Worm (Caenorhabditis elegans) whole organism, young adult: ENCODE results near the gene srw-62.
A peak's percentile ranks its signal among the peaks of the same experiment; 100 is the strongest.

ENCODE experiments used
- B0019.2 ChIP-seq: fragments of 200-800 bp; sonication (Bioruptor generic); conservative IDR thresholded peaks from 2 replicates; pipeline ENCODE4 v1.3.6; 2022; ENCODE audit warnings: missing genetic modification reagents, missing genetic modification characterization, missing compliant biosample characterization
- C06A6.2 ChIP-seq: fragments of 200-800 bp; sonication (Bioruptor generic); conservative IDR thresholded peaks from 2 replicates; pipeline ENCODE4 v1.3.6; 2022; ENCODE audit warnings: missing genetic modification characterization, missing compliant biosample characterization
- F37B4.10 ChIP-seq: fragments of 200-800 bp; sonication (Bioruptor generic); IDR thresholded peaks from 2 replicates; pipeline ENCODE4 v1.3.6; 2022; ENCODE audit warnings: missing genetic modification characterization, missing compliant biosample characterization
- F52B5.7 ChIP-seq: sonication (generic microtip); optimal IDR thresholded peaks from 2 replicates; lab custom pipeline; 2016; ENCODE audit warnings: mild to moderate bottlenecking, missing genetic modification characterization, missing compliant biosample characterization
- F57C9.4 ChIP-seq: sonication (generic microtip); optimal IDR thresholded peaks from 2 replicates; lab custom pipeline; 2017; ENCODE audit warnings: mild to moderate bottlenecking, missing genetic modification characterization, missing compliant biosample characterization
- Y53F4B.3 ChIP-seq: fragments of 200-800 bp; sonication (Bioruptor generic); IDR thresholded peaks from 2 replicates; pipeline ENCODE4 v1.3.6; 2022; ENCODE audit warnings: missing genetic modification reagents, missing genetic modification characterization, missing compliant biosample characterization
- Y56A3A.18 ChIP-seq: fragments of 200-800 bp; sonication (Bioruptor generic); IDR thresholded peaks from 2 replicates; pipeline ENCODE4 v1.3.6; 2022; ENCODE audit warnings: missing genetic modification reagents, missing genetic modification characterization, missing compliant biosample characterization
- Y95B8A.8 ChIP-seq: fragments of 200-800 bp; sonication (Bioruptor generic); IDR thresholded peaks from 2 replicates; pipeline ENCODE4 v1.3.6; 2022; ENCODE audit warnings: missing genetic modification reagents, missing genetic modification characterization, missing compliant biosample characterization
- ZK185.1 ChIP-seq: sonication (generic microtip); optimal IDR thresholded peaks from 2 replicates; lab custom pipeline; 2016; ENCODE audit warnings: mild to moderate bottlenecking, missing genetic modification characterization, missing compliant biosample characterization; ENCODE audit not compliant: poor library complexity, severe bottlenecking
- attf-5 ChIP-seq: fragments of 200-800 bp; sonication (Bioruptor generic); optimal IDR thresholded peaks from 2 replicates; lab custom pipeline; 2018; ENCODE audit warnings: mild to moderate bottlenecking, missing genetic modification characterization, missing compliant biosample characterization
- cebp-1 ChIP-seq, 2 experiments: fragments of 200-800 bp in 1 of 2; sonication (Bioruptor generic) in 1 of 2; sonication (generic microtip) in 1 of 2; IDR thresholded peaks in 1 of 2; optimal IDR thresholded peaks in 1 of 2; 2 replicates each; pipeline versions ENCODE4 v1.3.6 to Lab custom; 2017 to 2022; ENCODE audit warnings: missing compliant biosample characterization in 2 of 2, missing genetic modification characterization in 2 of 2, mild to moderate bottlenecking in 1 of 2, missing genetic modification reagents in 1 of 2, moderate library complexity in 1 of 2
- ceh-79 ChIP-seq: sonication (generic microtip); optimal IDR thresholded peaks from 2 replicates; lab custom pipeline; 2017; ENCODE audit warnings: mild to moderate bottlenecking, missing genetic modification characterization, missing compliant biosample characterization
- chd-7 ChIP-seq: sonication (generic microtip); optimal IDR thresholded peaks from 2 replicates; lab custom pipeline; 2016; ENCODE audit warnings: mild to moderate bottlenecking, missing genetic modification characterization, moderate library complexity, missing compliant biosample characterization
- dpl-1 ChIP-seq: fragments of 150-350 bp; optimal IDR thresholded peaks from 2 replicates; lab custom pipeline; 2014; ENCODE audit warnings: missing biosample characterization, missing genetic modification reagents, missing genetic modification characterization
- egl-18 ChIP-seq: fragments of 200-800 bp; sonication (Bioruptor generic); IDR thresholded peaks from 2 replicates; pipeline ENCODE4 v1.3.6; 2022; ENCODE audit warnings: missing genetic modification reagents, missing genetic modification characterization, missing compliant biosample characterization
- egl-44 ChIP-seq: fragments of 200-800 bp; sonication (Bioruptor generic); IDR thresholded peaks from 2 replicates; pipeline ENCODE4 v1.3.6; 2022; ENCODE audit warnings: missing genetic modification reagents, missing genetic modification characterization, missing compliant biosample characterization
- hsf-1 ChIP-seq: fragments of 200-800 bp; sonication (Bioruptor generic); IDR thresholded peaks from 2 replicates; pipeline ENCODE4 v1.3.6; 2022; ENCODE audit warnings: missing genetic modification reagents, missing genetic modification characterization, missing compliant biosample characterization
- let-607 ChIP-seq, 2 experiments: fragments of 200-800 bp in 1 of 2; sonication (Bioruptor generic) in 1 of 2; sonication (generic microtip) in 1 of 2; optimal IDR thresholded peaks; 2 replicates each; lab custom pipeline; 2016 to 2018; ENCODE audit warnings: mild to moderate bottlenecking in 2 of 2, missing compliant biosample characterization in 2 of 2, missing genetic modification characterization in 2 of 2, moderate library complexity in 2 of 2, missing genotype in 1 of 2
- lin-35 ChIP-seq, 3 experiments: fragments of 150-350 bp in 2 of 3; sonication (generic microtip) in 1 of 3; optimal IDR thresholded peaks; 2 replicates each; lab custom pipeline; 2014 to 2018; ENCODE audit warnings: missing biosample characterization in 3 of 3, missing genetic modification characterization in 3 of 3, missing genetic modification reagents in 3 of 3
- lin-54 ChIP-seq: fragments of 200-800 bp; sonication (Bioruptor generic); optimal IDR thresholded peaks from 2 replicates; lab custom pipeline; 2018; ENCODE audit warnings: mild to moderate bottlenecking, missing genetic modification characterization, missing compliant biosample characterization
- lir-1 ChIP-seq: fragments of 200-800 bp; sonication (Bioruptor generic); conservative IDR thresholded peaks from 2 replicates; pipeline ENCODE4 v1.3.6; 2022; ENCODE audit warnings: missing genetic modification reagents, missing genetic modification characterization, missing compliant biosample characterization
- madf-3 ChIP-seq: fragments of 200-800 bp; sonication (Bioruptor generic); IDR thresholded peaks from 2 replicates; pipeline ENCODE4 v1.3.6; 2022; ENCODE audit warnings: missing genetic modification reagents, missing genetic modification characterization, missing compliant biosample characterization
- mcd-1 ChIP-seq: fragments of 200-800 bp; sonication (Bioruptor generic); IDR thresholded peaks from 2 replicates; pipeline ENCODE4 v1.3.6; 2022; ENCODE audit warnings: missing genetic modification reagents, missing genetic modification characterization, missing compliant biosample characterization
- nfyb-1 ChIP-seq: fragments of 200-800 bp; sonication (Bioruptor generic); IDR thresholded peaks from 2 replicates; pipeline ENCODE4 v1.3.6; 2022; ENCODE audit warnings: missing genetic modification reagents, missing genetic modification characterization, missing compliant biosample characterization
- nhr-80 ChIP-seq: sonication (generic microtip); optimal IDR thresholded peaks from 2 replicates; lab custom pipeline; 2016; ENCODE audit warnings: missing genetic modification characterization, missing compliant biosample characterization
- pha-4 ChIP-seq: fragments of 150-350 bp; sonication (generic microtip); optimal IDR thresholded peaks from 2 replicates; lab custom pipeline; 2014; ENCODE audit warnings: missing biosample characterization, missing genetic modification reagents, missing genetic modification characterization
- rec-8 ChIP-seq, 2 experiments: sonication (generic microtip); optimal IDR thresholded peaks; 2 replicates each; lab custom pipeline; 2016; ENCODE audit warnings: mild to moderate bottlenecking in 2 of 2, missing genetic modification characterization in 2 of 2, missing genetic modification reagents in 2 of 2, missing genotype in 2 of 2, missing biosample characterization in 1 of 2, missing compliant biosample characterization in 1 of 2, moderate library complexity in 1 of 2
- sea-2 ChIP-seq: fragments of 200-800 bp; sonication (Bioruptor generic); IDR thresholded peaks from 2 replicates; pipeline ENCODE4 v1.3.6; 2022; ENCODE audit warnings: missing genetic modification characterization, missing compliant biosample characterization
- snpc-4 ChIP-seq, 5 experiments: fragments of 150-350 bp in 1 of 5; sonication (generic microtip) in 4 of 5; optimal IDR thresholded peaks; 2 replicates each; lab custom pipeline; 2014 to 2018; ENCODE audit warnings: missing genetic modification characterization in 5 of 5, missing biosample characterization in 3 of 5, antibody characterized with exemption in 2 of 5, mild to moderate bottlenecking in 2 of 5, missing compliant biosample characterization in 2 of 5, missing genotype in 2 of 5, moderate library complexity in 2 of 5, missing genetic modification reagents in 1 of 5
- somi-1 ChIP-seq: fragments of 200-800 bp; sonication (Bioruptor generic); optimal IDR thresholded peaks from 2 replicates; lab custom pipeline; 2018; ENCODE audit warnings: mild to moderate bottlenecking, missing genetic modification characterization, missing compliant biosample characterization
- tbp1 ChIP-seq: fragments of 200-800 bp; sonication (Bioruptor generic); optimal IDR thresholded peaks from 2 replicates; lab custom pipeline; 2018; ENCODE audit warnings: mild to moderate bottlenecking, missing genetic modification characterization, missing compliant biosample characterization
- tlf-1 ChIP-seq: fragments of 200-800 bp; sonication (Bioruptor generic); optimal IDR thresholded peaks from 2 replicates; lab custom pipeline; 2018; ENCODE audit warnings: mild to moderate bottlenecking, missing genetic modification characterization, missing compliant biosample characterization
- ztf-28 ChIP-seq: fragments of 200-800 bp; sonication (Bioruptor generic); IDR thresholded peaks from 2 replicates; pipeline ENCODE4 v1.3.6; 2022; ENCODE audit warnings: missing genetic modification reagents, missing genetic modification characterization, missing compliant biosample characterization
- ztf-3 ChIP-seq: fragments of 200-800 bp; sonication (Bioruptor generic); optimal IDR thresholded peaks from 2 replicates; lab custom pipeline; 2018; ENCODE audit warnings: mild to moderate bottlenecking, missing genetic modification characterization, missing compliant biosample characterization

The srw-62 gene

DNA sequence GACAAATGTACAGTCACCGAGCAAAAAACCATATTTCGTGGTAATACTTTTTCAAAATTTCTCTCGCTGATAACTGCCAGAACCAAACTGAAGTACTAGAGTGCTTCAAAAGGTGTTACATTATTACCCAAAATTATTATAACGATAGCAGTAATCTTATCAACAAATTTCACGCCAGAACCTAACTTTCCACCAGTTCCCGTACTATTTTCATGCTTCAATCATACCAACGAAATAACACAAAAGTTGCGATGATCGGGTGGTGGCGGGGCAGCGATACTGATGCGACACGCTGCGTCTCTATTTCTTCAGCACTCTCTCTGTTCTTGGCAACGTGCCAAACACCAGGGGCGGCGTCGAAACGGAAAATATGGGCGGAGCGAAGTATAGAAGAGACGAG is 16.3 kb upstream of the srw-62 start (continued):
- TF ChIP-seq let-607 (tag; optimal IDR thresholded peaks at IDR 0.05; lab: Kevin White, UChicago) (peak; percentile 59 to 61), nhr-80 (tag; lab: Kevin White, UChicago) (peak; percentile 99), pha-4 (tag; lab: Kevin White, UChicago) (peak; percentile 37), lir-1 (no peak), attf-5 (GFP tag; lab: Kevin White, UChicago) (peak; percentile 1), F52B5.7 (tag; lab: Kevin White, UChicago) (no peak), egl-44 (GFP tag; lab: Robert Waterston, UW) (no peak), nfyb-1 (no peak), tbp1 (GFP tag; lab: Kevin White, UChicago) (peak; percentile 5), snpc-4 (GFP tag; optimal IDR thresholded peaks at IDR 0.05; lab: Kevin White, UChicago) (no peak), snpc-4 (tag; optimal IDR thresholded peaks at IDR 0.05; lab: Kevin White, UChicago) (no peak), cebp-1 (GFP tag; IDR thresholded peaks at IDR 0.05; lab: Robert Waterston, UW) (no peak), cebp-1 (tag; optimal IDR thresholded peaks at IDR 0.05; lab: Kevin White, UChicago) (peak; percentile 58), egl-18 (GFP tag; lab: Robert Waterston, UW) (no peak), chd-7 (tag; lab: Kevin White, UChicago) (no peak), B0019.2 (GFP tag; lab: Robert Waterston, UW) (no peak), somi-1 (no peak), Y53F4B.3 (GFP tag; lab: Robert Waterston, UW) (no peak), ZK185.1 (tag; lab: Kevin White, UChicago) (no peak), sea-2 (no peak), Y56A3A.18 (GFP tag; lab: Robert Waterston, UW) (no peak)

DNA sequence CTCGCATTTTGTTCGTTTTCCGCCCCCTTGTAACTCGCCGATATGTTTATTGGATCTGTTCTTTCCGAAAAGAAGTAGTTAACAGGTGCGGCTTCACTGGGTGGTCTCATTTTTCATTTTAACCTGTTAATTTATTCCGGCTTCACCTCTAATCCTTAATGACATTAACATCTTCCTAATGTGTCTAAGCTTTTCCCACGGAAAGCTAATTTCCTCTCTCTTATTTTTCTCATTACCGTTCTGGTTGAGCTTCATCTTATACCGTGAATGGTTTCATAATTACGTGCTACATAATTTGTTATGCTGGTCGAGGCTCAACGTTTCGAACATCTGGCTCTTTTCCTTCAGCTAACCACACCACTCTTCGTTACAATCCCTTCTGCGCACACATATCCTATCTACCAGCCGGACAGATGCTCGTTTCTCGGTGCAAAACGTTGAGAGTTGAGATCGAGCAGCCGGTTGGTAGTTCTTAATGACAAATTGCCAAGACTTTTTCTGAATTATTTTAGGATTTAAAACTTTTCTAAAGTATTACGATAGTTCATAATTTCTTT is 15.8 kb upstream of the srw-62 start:
- TF ChIP-seq madf-3, result no peak
- no peak for TF ChIP-seq ztf-28
- TF ChIP-seq hsf-1 (GFP tag; lab: Robert Waterston, UW), result no peak
- TF ChIP-seq lin-35 (GFP tag; optimal IDR thresholded peaks at IDR 0.05; lab: Kevin White, UChicago), result no peak
- no peak for TF ChIP-seq egl-18 (GFP tag; lab: Robert Waterston, UW)
- TF ChIP-seq ztf-3, result no peak
- TF ChIP-seq Y95B8A.8 (GFP tag; lab: Robert Waterston, UW), result no peak
- no peak for TF ChIP-seq mcd-1 (GFP tag; lab: Robert Waterston, UW)
- TF ChIP-seq nhr-80 (tag; lab: Kevin White, UChicago), result no peak
- TF ChIP-seq F52B5.7 (tag; lab: Kevin White, UChicago), result no peak
- no peak for TF ChIP-seq F57C9.4 (tag; lab: Kevin White, UChicago)
- no peak for TF ChIP-seq dpl-1 (GFP tag; lab: Kevin White, UChicago)
- no peak for TF ChIP-seq ZK185.1 (tag; lab: Kevin White, UChicago)
- TF ChIP-seq F37B4.10 (GFP tag; lab: Robert Waterston, UW), result no peak
- TF ChIP-seq lin-54 (GFP tag; lab: Kevin White, UChicago), result no peak

DNA sequence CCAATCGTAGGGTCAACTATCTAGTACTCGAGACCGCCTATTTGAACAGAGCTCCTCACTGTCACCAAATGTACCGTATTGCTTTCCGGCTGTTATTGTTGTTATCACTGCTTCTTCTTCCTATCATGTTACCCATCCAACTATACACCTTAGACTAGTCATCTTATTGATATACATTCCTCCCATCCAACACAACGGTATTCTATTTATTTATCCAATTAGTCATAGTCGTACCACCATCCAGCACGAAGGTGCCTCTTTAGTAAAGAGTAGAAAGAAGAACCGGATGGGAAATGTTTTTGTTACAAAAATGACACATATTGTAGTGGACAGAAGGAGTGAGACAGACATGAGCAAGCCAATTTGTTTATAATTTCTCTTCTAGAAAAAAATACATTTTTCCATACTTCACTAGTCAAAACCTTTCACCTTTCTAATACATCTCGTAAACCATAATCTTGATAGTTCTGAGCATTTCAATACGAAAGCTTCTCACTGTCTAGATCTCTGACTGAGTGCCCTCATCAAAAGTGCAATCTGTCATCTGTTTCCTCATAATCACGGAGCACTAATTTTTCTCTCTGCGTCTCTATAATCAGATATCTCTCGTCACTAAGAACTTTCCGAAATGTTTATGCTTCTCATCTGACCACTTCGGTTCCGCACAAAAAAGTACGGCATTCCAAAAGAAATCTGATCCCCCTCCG is 14.9 kb upstream of the srw-62 start:
- TF ChIP-seq rec-8 (tag; optimal IDR thresholded peaks at IDR 0.05; lab: Kevin White, UChicago) (no peak), tlf-1 (no peak), hsf-1 (GFP tag; lab: Robert Waterston, UW) (no peak), ceh-79 (tag; lab: Kevin White, UChicago) (no peak), C06A6.2 (GFP tag; lab: Robert Waterston, UW) (no peak)
